Fruit fly (Drosophila melanogaster): ENCODE measurements around the gene CG14374.

The CG14374 gene

dm6 chr3R:13397040-13397439, at the start of gene CG14374:
Gene CG14374 (minus strand): TSS chr3R:13397140.
- TF ChIP-seq psq (GFP tag; optimal IDR thresholded peaks at IDR 0.05), result no peak
- no peak for TF ChIP-seq br (GFP tag; optimal IDR thresholded peaks at IDR 0.05)
- TF ChIP-seq Abd-B (GFP tag; optimal IDR thresholded peaks at IDR 0.05), result no peak

dm6 chr3R:13446489-13446888, 49.5 kb upstream of the CG14374 start:
- TF ChIP-seq GATAd (GFP tag; optimal IDR thresholded peaks at IDR 0.05), result no peak
- peak; percentile 40 for TF ChIP-seq sv (GFP tag; optimal IDR thresholded peaks at IDR 0.05)
- TF ChIP-seq Dfd (GFP tag; optimal IDR thresholded peaks at IDR 0.05), result no peak

- TF ChIP-seq h (GFP tag; optimal IDR thresholded peaks at IDR 0.05), result no peak
- no peak for TF ChIP-seq brk (GFP tag; optimal IDR thresholded peaks at IDR 0.05)
- TF ChIP-seq Mio (GFP tag; optimal IDR thresholded peaks at IDR 0.05), result no peak
- TF ChIP-seq CG32264 (GFP tag; optimal IDR thresholded peaks at IDR 0.05), result no peak
- TF ChIP-seq sv (GFP tag; optimal IDR thresholded peaks at IDR 0.05), result no peak
- no peak for TF ChIP-seq Jra (GFP tag; optimal IDR thresholded peaks at IDR 0.05)
- TF ChIP-seq Dfd (GFP tag; optimal IDR thresholded peaks at IDR 0.05), result no peak
- TF ChIP-seq jim (GFP tag; optimal IDR thresholded peaks at IDR 0.05), result no peak
- TF ChIP-seq CrebA (GFP tag; optimal IDR thresholded peaks at IDR 0.05; ENCODE audit: borderline replicate concordance), result no peak
- TF ChIP-seq OdsH (GFP tag; optimal IDR thresholded peaks at IDR 0.05), result no peak
- no peak for TF ChIP-seq GATAd (GFP tag; optimal IDR thresholded peaks at IDR 0.05)
- TF ChIP-seq lola (GFP tag; optimal IDR thresholded peaks at IDR 0.05), result no peak
- no peak for TF ChIP-seq woc (GFP tag; optimal IDR thresholded peaks at IDR 0.05)
- no peak for TF ChIP-seq Dif (GFP tag; optimal IDR thresholded peaks at IDR 0.05; ENCODE audit: partially characterized antibody)
- no peak for TF ChIP-seq sage (GFP tag; optimal IDR thresholded peaks at IDR 0.05)
- TF ChIP-seq usp (GFP tag; optimal IDR thresholded peaks at IDR 0.05), result no peak
- TF ChIP-seq Hr78 (GFP tag; optimal IDR thresholded peaks at IDR 0.05), result no peak
- TF ChIP-seq Hr83 (GFP tag; optimal IDR thresholded peaks at IDR 0.05; ENCODE audit: poor library complexity, severe bottlenecking), result no peak
Measured at dm6 chr3R:13446048-13446447, 49.1 kb upstream of the CG14374 start.

- TF ChIP-seq Dif (GFP tag; optimal IDR thresholded peaks at IDR 0.05; ENCODE audit: partially characterized antibody) (no peak), Rel (GFP tag; optimal IDR thresholded peaks at IDR 0.05) (no peak), Rel (tag; optimal IDR thresholded peaks at IDR 0.05) (no peak)
Measured at dm6 chr3R:13441703-13442102, 44.8 kb upstream of the CG14374 start.

- TF ChIP-seq Dfd (GFP tag; optimal IDR thresholded peaks at IDR 0.05) (peak; percentile 43), Hr83 (GFP tag; optimal IDR thresholded peaks at IDR 0.05; ENCODE audit: poor library complexity, severe bottlenecking) (no peak)
Measured at dm6 chr3R:13435836-13436235, 38.9 kb upstream of the CG14374 start.

dm6 chr3R:13434325-13435168, 37.6 kb upstream of the CG14374 start, which contains the start of gene yrt:
Gene yrt (minus strand): TSS chr3R:13434984.
- TF ChIP-seq sv (GFP tag; optimal IDR thresholded peaks at IDR 0.05) (no peak), h (GFP tag; optimal IDR thresholded peaks at IDR 0.05) (no peak), Rel (GFP tag; optimal IDR thresholded peaks at IDR 0.05) (no peak), Rel (tag; optimal IDR thresholded peaks at IDR 0.05) (peak; percentile 44), woc (GFP tag; optimal IDR thresholded peaks at IDR 0.05) (no peak), HLH106 (tag; optimal IDR thresholded peaks at IDR 0.05) (no peak), dl (GFP tag; optimal IDR thresholded peaks at IDR 0.05; ENCODE audit: insufficient read depth in 1 of 2, partially characterized antibody in 2 of 2) (no peak), N (GFP tag; optimal IDR thresholded peaks at IDR 0.05) (no peak), Hr78 (GFP tag; optimal IDR thresholded peaks at IDR 0.05) (no peak), psq (GFP tag; optimal IDR thresholded peaks at IDR 0.05) (peak; percentile 18), dsf (GFP tag; optimal IDR thresholded peaks at IDR 0.05; ENCODE audit: borderline replicate concordance) (no peak), CG9705 (GFP tag; optimal IDR thresholded peaks at IDR 0.05) (no peak), Vsx2 (GFP tag; optimal IDR thresholded peaks at IDR 0.05; ENCODE audit: partially characterized antibody) (no peak), br (GFP tag; optimal IDR thresholded peaks at IDR 0.05) (no peak), Abd-B (GFP tag; optimal IDR thresholded peaks at IDR 0.05) (no peak), Hr83 (GFP tag; optimal IDR thresholded peaks at IDR 0.05; ENCODE audit: poor library complexity, severe bottlenecking) (no peak), Dfd (GFP tag; optimal IDR thresholded peaks at IDR 0.05) (no peak), Mio (GFP tag; optimal IDR thresholded peaks at IDR 0.05) (no peak), fru (GFP tag; optimal IDR thresholded peaks at IDR 0.05) (no peak), rgr (GFP tag; optimal IDR thresholded peaks at IDR 0.05) (no peak), Jra (GFP tag; optimal IDR thresholded peaks at IDR 0.05) (no peak), sage (GFP tag; optimal IDR thresholded peaks at IDR 0.05) (no peak), jim (GFP tag; optimal IDR thresholded peaks at IDR 0.05) (no peak), foxo (GFP tag; optimal IDR thresholded peaks at IDR 0.05) (no peak), Myc (optimal IDR thresholded peaks at IDR 0.05) (peak; percentile 89), Sp1 (GFP tag; optimal IDR thresholded peaks at IDR 0.05) (no peak), CrebA (GFP tag; optimal IDR thresholded peaks at IDR 0.05; ENCODE audit: borderline replicate concordance) (no peak)

Data from whole organism, wandering third instar larva.